Worm (Caenorhabditis elegans) whole organism, late embryonic: ENCODE results near the gene snrp-3.

Experiments used
- C08G9.2 ChIP-seq: sonication (generic microtip); optimal IDR thresholded peaks from 2 replicates; lab custom pipeline; 2016; ENCODE audit warnings: mild to moderate bottlenecking, missing genetic modification characterization, moderate library complexity, missing compliant biosample characterization
- C38D4.7 ChIP-seq: fragments of 200-800 bp; sonication (Bioruptor generic); optimal IDR thresholded peaks from 2 replicates; lab custom pipeline; 2018; ENCODE audit warnings: mild to moderate bottlenecking, missing genetic modification characterization, moderate library complexity, missing compliant biosample characterization
- K02D7.2 ChIP-seq: sonication (generic microtip); optimal IDR thresholded peaks from 2 replicates; lab custom pipeline; 2017; ENCODE audit warnings: mild to moderate bottlenecking, missing genetic modification characterization, missing compliant biosample characterization
- K09A11.1 ChIP-seq: sonication (generic microtip); optimal IDR thresholded peaks from 2 replicates; lab custom pipeline; 2017; ENCODE audit warnings: antibody characterized with exemption, mild to moderate bottlenecking, missing genetic modification characterization, missing compliant biosample characterization; ENCODE audit not compliant: insufficient read depth
- ama-1 ChIP-seq: fragments of 150-350 bp; optimal IDR thresholded peaks from 2 replicates; lab custom pipeline; 2014
- ceh-19 ChIP-seq: fragments of 200-800 bp; sonication (Bioruptor generic); optimal IDR thresholded peaks from 2 replicates; lab custom pipeline; 2018; ENCODE audit warnings: mild to moderate bottlenecking, missing genetic modification characterization, missing compliant biosample characterization
- ceh-2 ChIP-seq: sonication (generic microtip); optimal IDR thresholded peaks from 2 replicates; lab custom pipeline; 2016; ENCODE audit warnings: missing genotype, missing genetic modification characterization, missing compliant biosample characterization
- ceh-22 ChIP-seq: sonication (generic microtip); optimal IDR thresholded peaks from 2 replicates; lab custom pipeline; 2017; ENCODE audit warnings: missing biosample characterization, missing genetic modification characterization
- ceh-24 ChIP-seq: sonication (generic microtip); optimal IDR thresholded peaks from 2 replicates; lab custom pipeline; 2016; ENCODE audit warnings: mild to moderate bottlenecking, missing genetic modification characterization, missing compliant biosample characterization
- ceh-30 ChIP-seq: fragments of 150-350 bp; optimal IDR thresholded peaks from 2 replicates; lab custom pipeline; 2014; ENCODE audit warnings: missing biosample characterization, missing genetic modification characterization
- ceh-31 ChIP-seq: sonication (generic microtip); optimal IDR thresholded peaks from 2 replicates; lab custom pipeline; 2016; ENCODE audit warnings: missing genetic modification characterization, missing compliant biosample characterization
- ceh-45 ChIP-seq: fragments of 200-800 bp; sonication (Bioruptor generic); IDR thresholded peaks from 2 replicates; pipeline ENCODE4 v1.3.6; 2022; ENCODE audit warnings: missing genetic modification reagents, missing genetic modification characterization, missing compliant biosample characterization
- ceh-48 ChIP-seq: sonication (generic microtip); optimal IDR thresholded peaks from 2 replicates; lab custom pipeline; 2016; ENCODE audit warnings: missing genetic modification characterization, inconsistent platforms, missing compliant biosample characterization
- ceh-9 ChIP-seq: sonication (generic microtip); optimal IDR thresholded peaks from 2 replicates; lab custom pipeline; 2016; ENCODE audit warnings: mild to moderate bottlenecking, missing genetic modification characterization, inconsistent platforms, missing compliant biosample characterization
- che-1 ChIP-seq: sonication (generic microtip); optimal IDR thresholded peaks from 2 replicates; lab custom pipeline; 2016; ENCODE audit warnings: mild to moderate bottlenecking, missing genetic modification characterization, missing compliant biosample characterization
- dve-1 ChIP-seq: sonication (generic microtip); optimal IDR thresholded peaks from 2 replicates; lab custom pipeline; 2017; ENCODE audit warnings: antibody characterized with exemption, mild to moderate bottlenecking, missing genetic modification characterization, missing compliant biosample characterization
- elt-2 ChIP-seq: sonication (generic microtip); optimal IDR thresholded peaks from 2 replicates; lab custom pipeline; 2016; ENCODE audit warnings: missing genetic modification reagents, missing genetic modification characterization, missing compliant biosample characterization
- elt-4 ChIP-seq: sonication (generic microtip); optimal IDR thresholded peaks from 2 replicates; lab custom pipeline; 2016; ENCODE audit warnings: missing genetic modification characterization, missing compliant biosample characterization
- fkh-6 ChIP-seq: sonication (generic microtip); optimal IDR thresholded peaks from 2 replicates; lab custom pipeline; 2016; ENCODE audit warnings: missing genetic modification characterization, missing compliant biosample characterization
- lin-11 ChIP-seq: fragments of 200-800 bp; sonication (Bioruptor generic); optimal IDR thresholded peaks from 2 replicates; lab custom pipeline; 2018; ENCODE audit warnings: mild to moderate bottlenecking, missing genetic modification characterization, missing compliant biosample characterization
- madf-2 ChIP-seq: sonication (generic microtip); optimal IDR thresholded peaks from 2 replicates; lab custom pipeline; 2017; ENCODE audit warnings: missing genetic modification characterization, missing compliant biosample characterization
- nhr-11 ChIP-seq: fragments of 150-350 bp; optimal IDR thresholded peaks from 2 replicates; lab custom pipeline; 2014; ENCODE audit warnings: missing biosample characterization, missing genetic modification characterization
- nhr-232 ChIP-seq: sonication (generic microtip); optimal IDR thresholded peaks from 2 replicates; lab custom pipeline; 2016; ENCODE audit warnings: missing genetic modification characterization, missing compliant biosample characterization
- npax-4 ChIP-seq: sonication (generic microtip); optimal IDR thresholded peaks from 2 replicates; lab custom pipeline; 2016; ENCODE audit warnings: missing genetic modification characterization, missing compliant biosample characterization
- odd-2 ChIP-seq: sonication (generic microtip); optimal IDR thresholded peaks from 2 replicates; lab custom pipeline; 2017; ENCODE audit warnings: antibody characterized with exemption, mild to moderate bottlenecking, missing genetic modification characterization, missing compliant biosample characterization
- pag-3 ChIP-seq: sonication (generic microtip); optimal IDR thresholded peaks from 2 replicates; lab custom pipeline; 2016; ENCODE audit warnings: missing compliant biosample characterization, missing genetic modification characterization, borderline replicate concordance
- pax-1 ChIP-seq: fragments of 150-350 bp; optimal IDR thresholded peaks from 2 replicates; lab custom pipeline; 2014; ENCODE audit warnings: missing biosample characterization, missing genetic modification characterization
- pha-2 ChIP-seq: sonication (generic microtip); optimal IDR thresholded peaks from 2 replicates; lab custom pipeline; 2017; ENCODE audit warnings: mild to moderate bottlenecking, missing genetic modification characterization, missing compliant biosample characterization
- ref-2 ChIP-seq: sonication (generic microtip); optimal IDR thresholded peaks from 2 replicates; lab custom pipeline; 2016; ENCODE audit warnings: missing genetic modification characterization, missing compliant biosample characterization
- sox-2 ChIP-seq: fragments of 200-800 bp; sonication (Bioruptor generic); IDR thresholded peaks from 2 replicates; pipeline ENCODE4 v1.3.6; 2022; ENCODE audit warnings: missing genetic modification reagents, missing genetic modification characterization, missing compliant biosample characterization
- syd-9 ChIP-seq: sonication (generic microtip); optimal IDR thresholded peaks from 2 replicates; lab custom pipeline; 2016; ENCODE audit warnings: mild to moderate bottlenecking, missing genetic modification characterization, moderate library complexity, missing compliant biosample characterization
- tbx-2 ChIP-seq: sonication (generic microtip); optimal IDR thresholded peaks from 2 replicates; lab custom pipeline; 2016; ENCODE audit warnings: missing genetic modification characterization, missing compliant biosample characterization
- unc-55 ChIP-seq: sonication (generic microtip); optimal IDR thresholded peaks from 2 replicates; lab custom pipeline; 2017; ENCODE audit warnings: missing biosample characterization, missing genetic modification reagents, missing genetic modification characterization
- zip-5 ChIP-seq: sonication (generic microtip); optimal IDR thresholded peaks from 2 replicates; lab custom pipeline; 2016; ENCODE audit warnings: missing genetic modification characterization, missing compliant biosample characterization

snrp-3 gene

DNA sequence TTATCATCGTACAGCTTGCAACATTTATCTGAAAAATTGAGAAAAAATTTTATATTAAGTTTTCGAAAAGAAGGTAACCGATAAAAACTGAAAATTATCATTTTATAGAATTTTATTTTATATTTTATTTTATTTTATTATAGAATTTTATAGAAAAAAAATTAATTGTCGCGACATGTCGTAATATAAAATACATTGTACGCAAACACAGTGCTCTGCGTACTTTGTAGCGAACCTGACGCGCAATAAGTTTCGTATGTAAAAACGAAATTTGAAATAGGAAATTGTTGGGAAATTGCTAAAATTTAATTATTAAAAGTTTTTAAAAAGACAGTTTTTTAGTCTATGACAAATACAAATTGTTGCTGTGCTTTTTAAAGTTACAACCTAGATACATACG lies 3.9 kb upstream of the snrp-3 start, which contains the start of the genes hst-1 and ints-6:
Gene hst-1 (minus strand): TSS at position 28 of the 400 bp plus-strand sequence.
Gene ints-6 (plus strand): TSS at position 260 of the 400 bp plus-strand sequence.
- TF ChIP-seq ceh-45 (GFP tag; lab: Robert Waterston, UW) (no peak), odd-2 (no peak), unc-55 (no peak), ceh-19 (GFP tag; lab: Kevin White, UChicago) (no peak), sox-2 (GFP tag; lab: Robert Waterston, UW) (no peak), ceh-22 (no peak), nhr-11 (tag; lab: Kevin White, UChicago) (no peak), fkh-6 (tag; lab: Kevin White, UChicago) (no peak), ceh-24 (tag; lab: Kevin White, UChicago) (no peak), pax-1 (tag; lab: Kevin White, UChicago) (no peak), ref-2 (no peak), pha-2 (tag; lab: Kevin White, UChicago) (no peak)

DNA sequence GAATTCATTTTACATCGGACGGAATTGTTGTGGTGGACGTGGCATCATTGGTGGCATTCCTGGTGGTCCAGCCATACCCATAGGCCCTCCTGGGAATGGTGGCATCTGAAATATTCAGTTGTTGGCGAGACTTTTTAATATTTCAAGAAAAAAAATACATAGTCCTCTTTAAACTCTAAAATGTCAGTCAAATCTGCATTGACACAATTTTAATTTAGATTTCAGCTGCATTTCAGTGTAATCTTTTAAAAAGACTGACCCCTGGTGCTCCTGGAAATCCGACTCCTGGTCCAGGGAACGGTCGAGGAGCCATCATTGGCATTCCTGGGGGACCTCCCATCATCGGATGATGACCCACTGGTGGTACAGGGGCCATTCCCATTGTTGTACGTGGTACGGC lies 644 bp downstream of the snrp-3 start:
- TF ChIP-seq C08G9.2 (tag; lab: Kevin White, UChicago): no peak
- TF ChIP-seq ceh-30: no peak
- TF ChIP-seq K02D7.2 (tag; lab: Kevin White, UChicago): no peak
- no peak for TF ChIP-seq pha-2 (tag; lab: Kevin White, UChicago)
- TF ChIP-seq che-1 (tag; lab: Kevin White, UChicago): no peak
- no peak for TF ChIP-seq madf-2 (tag; lab: Kevin White, UChicago)
- no peak for TF ChIP-seq zip-5 (tag; lab: Kevin White, UChicago)
- no peak for TF ChIP-seq ama-1

DNA sequence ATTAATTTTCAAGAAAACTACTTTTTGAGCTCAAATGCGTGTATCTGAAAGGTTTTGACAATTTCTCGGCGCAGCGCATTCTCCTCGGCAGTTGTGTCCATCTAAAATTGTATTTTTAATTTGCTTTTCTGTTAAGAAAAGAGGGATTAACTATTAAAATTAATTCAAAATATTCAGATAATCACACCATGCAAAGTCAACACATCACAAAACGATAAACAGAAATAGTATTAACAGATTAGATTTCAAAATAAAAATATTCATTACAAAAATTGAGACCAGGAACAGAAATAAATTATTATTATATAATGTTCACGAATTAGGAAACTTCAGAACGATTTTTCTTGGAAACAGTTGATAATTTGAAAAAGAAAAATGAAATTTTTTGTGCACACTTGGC lies 1.1 kb downstream of the snrp-3 start, which contains the start of gene pole-2:
Gene pole-2 (minus strand): TSS at position 101 of the 400 bp plus-strand sequence.
- TF ChIP-seq ceh-2 (tag; lab: Kevin White, UChicago) (no peak), madf-2 (tag; lab: Kevin White, UChicago) (no peak), npax-4 (tag; lab: Kevin White, UChicago) (no peak), pax-1 (tag; lab: Kevin White, UChicago) (no peak), odd-2 (no peak), ceh-9 (tag; lab: Kevin White, UChicago) (no peak), ama-1 (no peak), ceh-48 (tag; lab: Kevin White, UChicago) (no peak), elt-2 (tag; lab: Kevin White, UChicago) (no peak), ref-2 (no peak), che-1 (tag; lab: Kevin White, UChicago) (no peak), ceh-19 (GFP tag; lab: Kevin White, UChicago) (no peak)

DNA sequence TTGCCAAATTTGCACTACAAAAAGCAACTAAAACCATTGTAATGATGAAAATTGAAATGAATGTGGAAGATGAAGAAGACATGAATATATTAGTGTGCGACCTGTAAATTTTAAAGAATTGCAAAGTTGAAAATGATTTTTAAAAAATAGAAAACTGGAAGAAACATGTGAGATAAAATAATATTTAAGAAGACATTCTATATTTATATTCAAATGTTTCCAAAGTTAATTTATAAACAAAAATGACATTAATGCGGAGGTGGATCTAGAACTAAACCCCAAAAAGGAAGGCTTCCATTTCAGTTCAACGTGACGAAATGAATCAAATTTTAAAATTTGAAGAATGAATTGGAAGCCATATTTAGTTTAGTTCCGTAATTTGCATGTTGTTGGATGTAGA lies 8.4 kb downstream of the snrp-3 start, which contains the start of gene nlp-60:
Gene nlp-60 (minus strand): TSS at position 101 of the 400 bp plus-strand sequence.
- TF ChIP-seq madf-2 (tag; lab: Kevin White, UChicago): no peak
- no peak for TF ChIP-seq elt-4 (tag; lab: Kevin White, UChicago)
- TF ChIP-seq K09A11.1 (tag; lab: Kevin White, UChicago): no peak
- TF ChIP-seq nhr-232: no peak
- TF ChIP-seq C08G9.2 (tag; lab: Kevin White, UChicago): no peak
- TF ChIP-seq sox-2 (GFP tag; lab: Robert Waterston, UW): no peak
- no peak for TF ChIP-seq C38D4.7 (GFP tag; lab: Kevin White, UChicago)
- TF ChIP-seq che-1 (tag; lab: Kevin White, UChicago): no peak
- TF ChIP-seq ceh-31 (tag; lab: Kevin White, UChicago): no peak
- TF ChIP-seq ama-1: no peak
- no peak for TF ChIP-seq tbx-2 (tag; lab: Kevin White, UChicago)
- TF ChIP-seq ceh-22: no peak
- TF ChIP-seq dve-1: no peak
- no peak for TF ChIP-seq elt-2 (tag; lab: Kevin White, UChicago)
- no peak for TF ChIP-seq pag-3 (tag; lab: Kevin White, UChicago)
- TF ChIP-seq lin-11 (tag; lab: Kevin White, UChicago): no peak
- no peak for TF ChIP-seq syd-9 (tag; lab: Kevin White, UChicago)
